Worm (Caenorhabditis elegans): ENCODE data around the gene cyb-3.

DNA sequence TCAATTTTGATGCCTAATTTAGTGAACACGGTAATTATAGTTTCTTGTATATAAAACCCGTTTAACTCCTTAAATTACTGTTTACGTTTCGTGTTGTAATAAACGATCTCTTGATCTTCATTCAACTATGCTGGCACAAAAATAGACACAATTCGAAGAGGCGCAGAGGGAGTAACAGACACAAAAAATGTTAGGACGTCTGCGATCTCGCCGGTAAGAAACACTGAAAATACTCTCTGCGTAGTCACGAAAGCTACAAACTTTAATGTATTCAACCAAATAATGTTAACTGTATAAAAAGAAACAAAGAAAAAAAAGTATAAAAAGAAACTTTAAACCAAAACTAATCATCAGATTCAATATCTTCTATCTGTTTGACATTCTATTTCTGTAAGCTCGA, 14.6 kb upstream of the cyb-3 start, which contains the start of gene dhs-23:
- TF ChIP-seq nhr-85 (tag) = no peak
- no peak for TF ChIP-seq skn-1 (tag; optimal IDR thresholded peaks at IDR 0.05)
- no peak for TF ChIP-seq zag-1 (tag; optimal IDR thresholded peaks at IDR 0.05)
- no peak for TF ChIP-seq ama-1 (optimal IDR thresholded peaks at IDR 0.05)
- no peak for TF ChIP-seq ztf-11 (tag; optimal IDR thresholded peaks at IDR 0.05)
- TF ChIP-seq fos-1 (tag; optimal IDR thresholded peaks at IDR 0.05) = no peak
- no peak for TF ChIP-seq ceh-8 (GFP tag; optimal IDR thresholded peaks at IDR 0.05)
- TF ChIP-seq unc-130 (tag; optimal IDR thresholded peaks at IDR 0.05) = no peak
- no peak for TF ChIP-seq unc-30 (tag; optimal IDR thresholded peaks at IDR 0.05)
- TF ChIP-seq F16B12.6 (tag; optimal IDR thresholded peaks at IDR 0.05) = no peak
